Fruit fly (Drosophila melanogaster) whole organism: ENCODE measurements around the gene MED30.

ENCODE experiments used
- CG8478 ChIP-seq: fragments of >200 bp; optimal IDR thresholded peaks from 2 replicates; lab custom pipeline; 2018; ENCODE audit warnings: inconsistent platforms
- Dll ChIP-seq: fragments of >200 bp; optimal IDR thresholded peaks from 2 replicates; lab custom pipeline; 2017
- EcR ChIP-seq, 2 experiments: fragments of >200 bp; optimal IDR thresholded peaks; 2 replicates each; lab custom pipeline; 2017; ENCODE audit warnings: missing biosample characterization in 2 of 2, missing genetic modification characterization in 2 of 2, missing genetic modification reagents in 2 of 2
- pan ChIP-seq: fragments of >200 bp; optimal IDR thresholded peaks from 2 replicates; lab custom pipeline; 2017
- psq ChIP-seq: fragments of >200 bp; optimal IDR thresholded peaks from 2 replicates; lab custom pipeline; 2017
- usp ChIP-seq: fragments of >200 bp; optimal IDR thresholded peaks from 2 replicates; lab custom pipeline; 2017; ENCODE audit warnings: missing biosample characterization, missing genetic modification characterization, mixed read lengths

MED30 gene

DNA sequence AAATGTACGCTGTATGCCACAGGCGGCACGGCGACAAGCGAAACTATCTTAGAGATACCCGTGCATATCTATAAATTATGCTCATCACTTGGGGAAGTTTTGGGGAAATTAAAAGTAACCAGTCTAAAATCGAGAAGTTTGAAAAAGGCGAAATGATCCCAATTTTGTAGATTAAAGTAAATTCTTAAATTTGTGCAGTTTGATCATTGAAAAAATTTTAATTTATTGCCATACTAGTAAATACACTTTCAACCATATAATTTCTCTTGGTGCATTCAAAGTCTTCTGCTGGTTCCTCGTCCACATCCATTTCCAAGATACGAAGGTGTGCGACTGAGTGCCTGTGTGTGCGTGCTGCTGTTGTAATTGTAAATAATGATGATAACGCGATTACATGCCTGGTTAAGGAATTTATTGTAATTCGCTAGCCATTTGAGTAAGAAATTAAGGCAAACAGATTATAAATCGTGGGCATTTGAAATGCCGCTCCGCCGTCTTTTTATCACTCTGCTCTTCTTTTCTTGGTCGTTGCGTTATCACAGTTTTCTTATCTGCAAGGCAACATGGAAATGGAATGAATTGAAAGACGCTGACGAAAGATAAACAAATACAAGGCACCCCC lies 38.4 kb downstream of the MED30 start:
- TF ChIP-seq EcR (GFP tag; optimal IDR thresholded peaks at IDR 0.05; lab: Kevin White, UChicago) (no peak), pan (lab: Kevin White, UChicago) (no peak), usp (GFP tag; lab: Kevin White, UChicago) (no peak), psq (lab: Kevin White, UChicago) (no peak), Dll (lab: Kevin White, UChicago) (no peak), CG8478 (no peak)

DNA sequence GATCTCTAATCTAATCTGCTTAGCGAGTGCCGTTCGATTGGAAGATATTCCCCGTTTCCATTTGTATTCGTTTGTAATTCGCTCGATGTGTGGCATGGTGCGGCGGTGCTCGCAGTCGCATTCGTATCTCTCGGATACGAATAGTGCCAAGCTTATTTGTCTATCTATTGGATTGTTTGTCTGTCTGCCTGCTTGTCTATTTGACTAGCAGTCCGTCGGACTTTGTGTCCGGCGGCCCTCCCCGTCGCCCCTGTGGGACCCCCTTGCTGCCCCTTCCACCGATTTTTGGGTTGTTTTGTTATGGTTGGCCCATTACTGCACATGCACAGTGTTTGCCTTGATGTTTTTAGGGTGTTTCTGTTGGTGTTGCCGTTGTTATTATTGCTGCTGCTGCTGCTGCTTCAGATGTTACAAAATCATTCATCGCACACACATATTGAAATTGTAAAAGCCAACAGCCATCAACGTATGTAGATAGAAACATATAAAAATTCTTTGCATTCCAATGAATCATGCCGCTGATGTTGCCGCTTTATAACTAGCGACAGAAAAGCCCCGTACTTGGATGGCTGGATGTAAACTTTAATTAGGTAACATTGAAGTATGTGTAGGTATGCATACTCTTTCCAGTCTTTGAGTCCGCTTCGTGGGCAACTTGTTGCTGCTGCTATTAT lies 39.0 kb downstream of the MED30 start:
- TF ChIP-seq pan (lab: Kevin White, UChicago) (no peak), Dll (lab: Kevin White, UChicago) (no peak), CG8478 (no peak), EcR (GFP tag; optimal IDR thresholded peaks at IDR 0.05; lab: Kevin White, UChicago) (no peak), usp (GFP tag; lab: Kevin White, UChicago) (no peak), psq (lab: Kevin White, UChicago) (no peak)

DNA sequence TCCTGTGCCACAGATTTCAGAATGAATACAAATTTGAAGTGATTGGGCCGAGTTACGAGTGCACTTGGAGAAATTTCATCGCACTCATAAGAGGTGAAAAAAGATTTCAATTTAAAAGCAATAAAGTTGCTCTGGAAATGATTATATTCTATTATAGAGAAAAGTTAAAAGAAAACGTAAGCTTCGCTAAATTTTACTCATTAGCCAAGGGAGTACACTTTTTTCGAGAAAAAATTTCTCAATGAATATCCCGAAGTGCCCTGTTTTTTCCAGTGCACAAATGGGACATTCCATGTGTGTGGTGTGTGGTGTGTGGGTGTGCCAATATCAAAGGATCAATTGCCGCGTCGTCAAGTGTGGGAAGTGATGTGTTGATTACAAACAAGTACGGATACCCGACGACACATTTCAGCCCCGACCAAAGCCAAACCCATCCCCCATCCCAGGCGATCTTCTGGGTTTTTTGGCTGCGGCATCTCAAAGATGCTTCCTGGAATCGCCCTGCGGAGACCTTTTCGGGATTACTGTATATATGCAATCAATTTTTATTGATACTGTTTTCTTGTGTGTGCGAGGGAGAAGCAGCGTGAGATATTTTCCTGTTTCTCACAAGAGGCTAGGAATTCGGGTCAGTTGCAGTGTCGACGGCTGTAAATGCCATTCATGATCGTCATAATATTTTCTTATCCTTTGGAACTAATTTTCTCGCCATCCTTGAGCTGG lies 40.1 kb downstream of the MED30 start:
- TF ChIP-seq EcR (GFP tag; optimal IDR thresholded peaks at IDR 0.05; lab: Kevin White, UChicago) (no peak), pan (lab: Kevin White, UChicago) (no peak), psq (lab: Kevin White, UChicago) (no peak), CG8478 (no peak), Dll (lab: Kevin White, UChicago) (no peak), usp (GFP tag; lab: Kevin White, UChicago) (no peak)

DNA sequence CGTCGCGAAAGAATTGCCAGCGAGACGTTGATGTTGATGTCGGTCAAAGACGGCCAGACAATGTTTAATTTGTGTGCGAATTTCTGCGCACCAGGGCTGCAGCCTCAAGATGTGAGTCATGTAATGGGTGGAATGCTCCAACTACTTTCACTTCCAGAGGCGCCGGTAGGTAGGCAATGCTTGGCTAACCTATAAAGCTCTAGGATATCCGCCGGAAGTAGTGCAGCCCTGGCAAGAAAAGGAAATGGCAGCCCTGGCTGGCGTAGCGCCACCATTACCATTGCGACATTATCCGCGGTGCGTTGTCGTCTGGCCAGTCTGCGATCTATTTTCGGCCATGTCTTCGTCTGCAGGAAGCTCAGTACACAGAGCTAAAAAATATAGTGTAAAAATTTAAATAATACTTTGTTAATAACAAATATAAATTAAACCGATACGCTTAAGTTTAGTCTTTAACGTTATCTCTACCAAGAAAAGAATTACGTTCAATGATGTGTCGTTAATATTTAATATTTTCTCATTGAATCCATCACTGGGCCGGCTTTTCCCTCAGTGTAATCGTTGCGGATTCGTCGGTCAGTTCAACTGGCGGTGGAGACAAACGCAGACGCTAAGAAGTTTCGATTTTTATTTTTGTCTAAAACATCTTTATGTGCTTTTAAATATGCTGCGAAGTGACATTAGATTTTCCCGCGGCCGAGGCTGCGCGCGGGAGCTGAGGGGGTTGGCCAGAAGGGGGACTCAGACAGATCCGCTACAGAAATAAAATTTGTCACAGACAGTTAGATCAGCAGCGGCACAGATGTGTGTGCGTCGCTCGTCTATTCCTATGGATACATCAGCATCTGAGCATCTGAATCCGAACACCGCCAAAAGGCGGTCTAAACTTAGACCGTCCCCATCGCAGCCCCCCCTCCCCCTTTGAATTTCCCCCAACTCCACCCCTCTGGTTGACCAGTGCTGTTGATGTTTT lies 42.0 kb downstream of the MED30 start:
- TF ChIP-seq Dll (lab: Kevin White, UChicago), result no peak
- no peak for TF ChIP-seq psq (lab: Kevin White, UChicago)
- TF ChIP-seq CG8478, result no peak
- no peak for TF ChIP-seq EcR (GFP tag; optimal IDR thresholded peaks at IDR 0.05; lab: Kevin White, UChicago)
- TF ChIP-seq usp (GFP tag; lab: Kevin White, UChicago), result no peak
- no peak for TF ChIP-seq pan (lab: Kevin White, UChicago)

DNA sequence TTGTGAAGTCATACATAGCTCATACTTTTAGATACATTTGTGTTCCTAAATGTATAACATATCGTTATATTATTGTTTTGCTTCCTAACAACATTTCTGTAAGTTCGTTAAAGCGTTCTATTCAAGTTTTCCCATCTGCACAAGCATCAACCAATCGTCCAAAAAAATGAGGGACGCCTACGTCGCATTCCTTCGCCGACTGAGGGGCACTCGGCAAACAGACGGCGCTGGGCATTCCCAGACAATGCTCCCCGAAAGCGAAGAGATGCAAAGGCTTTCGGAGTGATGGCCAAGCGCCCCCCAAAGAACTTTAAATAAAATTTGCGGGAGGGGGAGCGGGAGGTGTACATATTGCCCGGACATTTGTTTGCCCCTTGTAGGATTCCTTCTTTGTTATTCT lies 43.1 kb downstream of the MED30 start:
- TF ChIP-seq psq (lab: Kevin White, UChicago), result no peak
- TF ChIP-seq Dll (lab: Kevin White, UChicago), result no peak
- no peak for TF ChIP-seq CG8478
- no peak for TF ChIP-seq usp (GFP tag; lab: Kevin White, UChicago)
- TF ChIP-seq EcR (GFP tag; optimal IDR thresholded peaks at IDR 0.05; lab: Kevin White, UChicago), result no peak

DNA sequence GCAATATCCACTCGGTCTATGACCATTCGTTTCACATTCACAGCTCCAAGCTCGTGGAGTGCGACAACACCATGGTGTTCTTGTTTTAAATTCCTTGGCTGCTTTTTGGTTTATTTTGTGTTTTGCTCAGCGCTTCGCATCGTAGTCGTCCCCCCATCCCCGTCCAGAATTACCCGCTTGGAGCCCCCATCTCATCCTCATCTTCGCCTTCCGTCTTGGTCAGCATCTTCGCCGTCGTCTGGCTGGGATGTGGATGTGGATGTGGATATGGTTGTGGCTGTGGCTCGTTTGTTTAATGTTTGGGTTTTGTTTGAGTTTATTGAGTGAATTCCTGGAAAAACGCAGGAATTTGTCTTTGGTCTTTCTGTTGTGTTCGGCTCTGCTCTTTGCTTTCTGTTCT lies 44.7 kb downstream of the MED30 start:
- TF ChIP-seq EcR (GFP tag; optimal IDR thresholded peaks at IDR 0.05; lab: Kevin White, UChicago) (no peak), Dll (lab: Kevin White, UChicago) (no peak), usp (GFP tag; lab: Kevin White, UChicago) (no peak), CG8478 (no peak), psq (lab: Kevin White, UChicago) (no peak)

DNA sequence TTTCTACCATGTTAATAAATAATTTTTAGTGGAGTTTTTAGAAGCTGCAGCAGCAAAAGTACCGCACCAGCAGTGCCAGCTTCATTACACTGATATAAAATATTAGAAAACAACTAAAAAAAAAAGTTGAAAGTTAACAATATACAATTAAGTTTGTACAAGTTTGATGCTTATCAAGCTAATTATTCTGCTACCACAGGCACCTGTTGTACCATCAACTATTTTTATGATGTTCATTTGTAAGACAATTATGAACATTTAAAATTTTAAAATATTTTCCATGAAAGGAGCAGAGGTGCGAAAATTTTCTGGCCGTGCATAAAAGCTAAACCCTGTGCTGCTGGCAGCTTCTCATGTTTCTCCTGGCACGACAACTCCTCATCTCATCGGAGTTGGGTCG lies 45.5 kb downstream of the MED30 start:
- TF ChIP-seq pan (lab: Kevin White, UChicago), result no peak
- TF ChIP-seq CG8478, result no peak
- TF ChIP-seq usp (GFP tag; lab: Kevin White, UChicago), result no peak
- TF ChIP-seq psq (lab: Kevin White, UChicago), result no peak
- TF ChIP-seq EcR (GFP tag; optimal IDR thresholded peaks at IDR 0.05; lab: Kevin White, UChicago), result no peak
- no peak for TF ChIP-seq Dll (lab: Kevin White, UChicago)

DNA sequence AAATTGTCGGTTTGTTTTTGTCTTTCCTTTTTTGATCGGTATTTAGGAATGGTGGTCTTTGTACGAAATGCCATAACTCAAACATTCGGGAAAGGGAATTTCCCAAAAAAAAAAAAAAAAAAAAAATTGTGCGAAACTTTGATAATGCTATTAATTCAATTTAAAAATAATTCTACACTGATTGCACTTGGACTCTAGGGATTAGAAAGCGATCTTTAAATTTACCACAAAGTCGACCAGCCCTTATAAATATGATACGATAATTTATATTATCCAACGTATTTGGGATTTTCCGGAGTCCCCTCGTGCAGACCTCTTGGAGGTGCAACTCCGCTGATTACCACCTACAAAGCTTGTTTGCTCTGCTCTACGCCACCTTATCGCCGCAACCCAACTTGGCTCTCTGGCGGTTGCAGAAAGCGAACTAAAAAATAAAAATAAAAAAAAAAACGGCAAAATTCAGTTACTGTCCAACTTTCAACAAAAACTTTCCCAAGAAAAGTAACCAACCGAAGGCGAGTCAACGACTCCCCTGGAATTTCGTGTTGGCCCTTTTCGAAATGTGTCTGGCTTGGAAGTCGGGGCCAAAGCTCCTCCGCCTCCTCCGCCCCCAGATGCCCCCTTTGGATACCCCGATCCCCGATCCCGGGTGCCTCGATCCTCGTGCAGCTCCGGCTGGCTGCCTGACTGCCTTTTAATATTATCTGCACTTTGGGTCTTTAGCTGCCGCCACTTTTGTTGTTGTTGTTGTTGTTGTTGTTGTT lies 46.2 kb downstream of the MED30 start:
- TF ChIP-seq Dll (lab: Kevin White, UChicago), result no peak
- no peak for TF ChIP-seq psq (lab: Kevin White, UChicago)
- TF ChIP-seq CG8478, result no peak
- TF ChIP-seq EcR (GFP tag; optimal IDR thresholded peaks at IDR 0.05; lab: Kevin White, UChicago), result peak; percentile 48 to 84
- TF ChIP-seq usp (GFP tag; lab: Kevin White, UChicago), result no peak

DNA sequence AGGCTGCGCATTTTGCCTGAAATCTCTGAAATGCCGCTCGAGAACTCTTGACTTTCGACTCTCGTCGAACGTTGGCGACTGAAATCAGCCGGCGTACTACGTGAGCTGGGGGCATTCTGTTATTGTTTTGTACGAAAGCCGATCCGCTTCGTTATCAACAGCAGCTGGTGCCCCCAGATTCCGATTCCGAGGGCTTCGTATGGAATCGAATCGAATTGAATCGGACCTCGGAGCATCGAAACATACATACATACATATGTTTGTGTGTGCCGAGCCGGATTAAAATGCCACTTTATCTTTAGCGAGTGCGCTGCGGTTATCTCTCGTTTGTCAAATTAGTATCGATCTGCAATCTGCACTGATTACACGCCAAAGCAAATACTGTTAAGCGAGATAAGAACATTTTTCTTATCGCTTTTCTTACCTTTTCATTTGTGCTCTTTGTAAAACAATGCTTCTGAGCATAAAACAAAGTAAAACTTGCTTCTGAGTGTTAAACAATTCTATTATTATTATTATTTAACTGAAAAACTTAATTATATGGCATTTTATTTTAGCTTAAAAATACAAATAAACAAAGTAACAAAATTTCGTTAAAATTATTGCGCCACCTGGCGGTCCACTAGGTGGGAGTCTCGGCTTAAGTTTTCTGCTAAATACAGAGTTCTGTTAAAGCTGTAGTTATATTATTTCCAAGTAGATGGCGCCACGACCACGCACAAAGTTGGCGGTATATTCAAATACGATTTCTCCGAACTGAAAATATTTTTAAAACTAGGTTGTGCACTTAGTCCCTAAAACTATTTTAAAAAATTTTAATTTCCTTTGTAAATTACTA lies 47.2 kb downstream of the MED30 start, which contains the start of gene Reg-2:
TSS of gene Reg-2 (minus strand) at position 80 of the 838 bp plus-strand sequence.
- TF ChIP-seq pan (lab: Kevin White, UChicago) (no peak), psq (lab: Kevin White, UChicago) (no peak), usp (GFP tag; lab: Kevin White, UChicago) (no peak), EcR (GFP tag; optimal IDR thresholded peaks at IDR 0.05; lab: Kevin White, UChicago) (no peak), CG8478 (no peak), Dll (lab: Kevin White, UChicago) (no peak)
